Worm (Caenorhabditis elegans): ENCODE data around the gene F55A11.7.

Gene F55A11.7

ce11 chrV:11769646-11770045 is 17.6 kb downstream of the F55A11.7 start:
- no peak for TF ChIP-seq ceh-82 (tag; optimal IDR thresholded peaks at IDR 0.05)
- no peak for TF ChIP-seq egl-27 (tag; optimal IDR thresholded peaks at IDR 0.05)
- TF ChIP-seq daf-12 (tag; optimal IDR thresholded peaks at IDR 0.05) = no peak
- no peak for TF ChIP-seq nhr-25 (tag; optimal IDR thresholded peaks at IDR 0.05)
- no peak for TF ChIP-seq nhr-23 (tag; optimal IDR thresholded peaks at IDR 0.05)
- TF ChIP-seq nhr-237 (tag; optimal IDR thresholded peaks at IDR 0.05) = no peak
- no peak for TF ChIP-seq zag-1 (tag; optimal IDR thresholded peaks at IDR 0.05)
- TF ChIP-seq skn-1 (tag; optimal IDR thresholded peaks at IDR 0.05) = no peak
- TF ChIP-seq ZK546.5 (tag; optimal IDR thresholded peaks at IDR 0.05) = no peak
- no peak for TF ChIP-seq pqm-1 (tag; optimal IDR thresholded peaks at IDR 0.05)
- TF ChIP-seq tbx-2 (tag; optimal IDR thresholded peaks at IDR 0.05) = no peak

- TF ChIP-seq unc-62 (GFP tag; optimal IDR thresholded peaks at IDR 0.05) (no peak), fkh-10 (GFP tag; optimal IDR thresholded peaks at IDR 0.05) (no peak), egl-27 (tag; optimal IDR thresholded peaks at IDR 0.05) (no peak), jun-1 (tag; optimal IDR thresholded peaks at IDR 0.05) (no peak), elt-1 (tag; optimal IDR thresholded peaks at IDR 0.05) (no peak), eor-1 (tag; optimal IDR thresholded peaks at IDR 0.05) (no peak), ceh-82 (tag; optimal IDR thresholded peaks at IDR 0.05) (no peak), daf-12 (tag; optimal IDR thresholded peaks at IDR 0.05) (no peak), ceh-16 (tag; optimal IDR thresholded peaks at IDR 0.05) (no peak), sea-2 (GFP tag; optimal IDR thresholded peaks at IDR 0.05) (no peak), ztf-11 (tag; optimal IDR thresholded peaks at IDR 0.05) (no peak), nfya-1 (tag; optimal IDR thresholded peaks at IDR 0.05; ENCODE audit: insufficient read depth) (no peak), nhr-67 (tag; optimal IDR thresholded peaks at IDR 0.05) (no peak), mdl-1 (tag; optimal IDR thresholded peaks at IDR 0.05) (no peak), ZK546.5 (tag; optimal IDR thresholded peaks at IDR 0.05) (no peak), R02D3.7 (tag; optimal IDR thresholded peaks at IDR 0.05) (no peak), unc-39 (tag; optimal IDR thresholded peaks at IDR 0.05) (no peak)
Observed at ce11 chrV:11767028-11767427, 20.2 kb downstream of the F55A11.7 start, which contains the start of gene sel-11. sel-11 (plus strand) TSS chrV:11767328.

ce11 chrV:11764373-11764954 is 22.8 kb downstream of the F55A11.7 start, which contains the start of the genes F55A11.1 and syx-5:
F55A11.1 (minus strand) TSS chrV:11764385.
syx-5 (plus strand) TSS chrV:11764904.
- no peak for TF ChIP-seq elt-3 (tag; optimal IDR thresholded peaks at IDR 0.05)
- TF ChIP-seq elt-2 (tag; optimal IDR thresholded peaks at IDR 0.05) = peak; percentile 61
- peak; percentile 72 for TF ChIP-seq jun-1 (tag; optimal IDR thresholded peaks at IDR 0.05)
- no peak for TF ChIP-seq nhr-12 (tag; optimal IDR thresholded peaks at IDR 0.05)
- peak; percentile 97 for TF ChIP-seq R02D3.7 (tag; optimal IDR thresholded peaks at IDR 0.05)
- TF ChIP-seq nhr-11 (tag; optimal IDR thresholded peaks at IDR 0.05) = peak; percentile 14
- no peak for TF ChIP-seq ama-1 (optimal IDR thresholded peaks at IDR 0.05)
- TF ChIP-seq ceh-82 (tag; optimal IDR thresholded peaks at IDR 0.05) = peak; percentile 34
- peak; percentile 53 for TF ChIP-seq pqm-1 (tag; optimal IDR thresholded peaks at IDR 0.05)
- no peak for TF ChIP-seq nhr-237 (tag; optimal IDR thresholded peaks at IDR 0.05)
- peak; percentile 84 for TF ChIP-seq tbx-2 (tag; optimal IDR thresholded peaks at IDR 0.05)
- peak; percentile 36 for TF ChIP-seq elt-1 (tag; optimal IDR thresholded peaks at IDR 0.05)
- TF ChIP-seq ztf-11 (tag; optimal IDR thresholded peaks at IDR 0.05) = no peak
- peak; percentile 83 for TF ChIP-seq lin-15B (tag; optimal IDR thresholded peaks at IDR 0.05)
- peak; percentile 7 for TF ChIP-seq aly-2 (tag; optimal IDR thresholded peaks at IDR 0.05)
- TF ChIP-seq eor-1 (tag; optimal IDR thresholded peaks at IDR 0.05) = no peak
- peak; percentile 94 for TF ChIP-seq nfya-1 (tag; optimal IDR thresholded peaks at IDR 0.05; ENCODE audit: insufficient read depth)
- TF ChIP-seq nhr-43 (tag; optimal IDR thresholded peaks at IDR 0.05; ENCODE audit: poor library complexity, severe bottlenecking) = peak; percentile 82
- TF ChIP-seq snpc-4 (tag; optimal IDR thresholded peaks at IDR 0.05) = peak; percentile 89
- TF ChIP-seq hmg-11 (tag; optimal IDR thresholded peaks at IDR 0.05) = peak; percentile 83
- TF ChIP-seq egl-27 (tag; optimal IDR thresholded peaks at IDR 0.05) = no peak
- TF ChIP-seq unc-39 (tag; optimal IDR thresholded peaks at IDR 0.05) = no peak
- TF ChIP-seq daf-12 (tag; optimal IDR thresholded peaks at IDR 0.05) = no peak
- no peak for TF ChIP-seq unc-62 (GFP tag; optimal IDR thresholded peaks at IDR 0.05)
- no peak for TF ChIP-seq nhr-67 (tag; optimal IDR thresholded peaks at IDR 0.05)
- TF ChIP-seq ceh-9 (tag; optimal IDR thresholded peaks at IDR 0.05) = no peak
- TF ChIP-seq mdl-1 (tag; optimal IDR thresholded peaks at IDR 0.05) = no peak
- TF ChIP-seq fos-1 (tag; optimal IDR thresholded peaks at IDR 0.05) = no peak
- no peak for TF ChIP-seq sea-2 (GFP tag; optimal IDR thresholded peaks at IDR 0.05)
- TF ChIP-seq fkh-10 (GFP tag; optimal IDR thresholded peaks at IDR 0.05) = peak; percentile 86
- TF ChIP-seq skn-1 (tag; optimal IDR thresholded peaks at IDR 0.05) = peak; percentile 20
- no peak for TF ChIP-seq nhr-76 (tag; optimal IDR thresholded peaks at IDR 0.05)
- TF ChIP-seq egl-5 (tag; optimal IDR thresholded peaks at IDR 0.05) = peak; percentile 10
- peak; percentile 95 for TF ChIP-seq lsy-12 (tag; optimal IDR thresholded peaks at IDR 0.05)
- peak; percentile 88 for TF ChIP-seq pha-4 (tag; optimal IDR thresholded peaks at IDR 0.05)
- peak; percentile 86 for TF ChIP-seq ceh-28 (tag; optimal IDR thresholded peaks at IDR 0.05)
- TF ChIP-seq nhr-23 (tag; optimal IDR thresholded peaks at IDR 0.05) = peak; percentile 84
- TF ChIP-seq nhr-25 (tag; optimal IDR thresholded peaks at IDR 0.05) = peak; percentile 49

Data from whole organism, L3 larva.